Fruit fly (Drosophila melanogaster) whole organism, embryonic: ENCODE data around the gene CG31103.
A peak's percentile ranks its signal among the peaks of the same experiment; 100 is the strongest.

Experiments
- CG10147 ChIP-seq: fragments of 200-800 bp; sonication (Bioruptor generic); optimal IDR thresholded peaks from 2 replicates; lab custom pipeline; 2019; ENCODE audit warnings: missing biosample characterization, mild to moderate bottlenecking, missing genetic modification characterization, moderate library complexity
- CG10366 ChIP-seq: fragments of 200-800 bp; sonication (Bioruptor generic); IDR thresholded peaks from 2 replicates; pipeline ENCODE4 v1.3.6; 2022; ENCODE audit warnings: missing biosample characterization, missing genetic modification characterization
- CG10565 ChIP-seq: fragments of 200-800 bp; sonication (Bioruptor generic); optimal IDR thresholded peaks from 3 replicates; lab custom pipeline; 2016; ENCODE audit warnings: missing biosample characterization, mild to moderate bottlenecking, missing genetic modification characterization
- CG10959 ChIP-seq: fragments of 200-800 bp; sonication (Bioruptor generic); IDR thresholded peaks from 2 replicates; pipeline ENCODE4 v1.3.6; 2022; ENCODE audit warnings: missing biosample characterization, missing genetic modification characterization
- CG10979 ChIP-seq: fragments of 200-800 bp; sonication (Bioruptor generic); optimal IDR thresholded peaks from 2 replicates; lab custom pipeline; 2018; ENCODE audit warnings: missing biosample characterization, mild to moderate bottlenecking, missing genetic modification characterization, moderate library complexity
- CG11504 ChIP-seq: fragments of 200-800 bp; sonication (Bioruptor generic); optimal IDR thresholded peaks from 3 replicates; lab custom pipeline; 2019; ENCODE audit warnings: missing biosample characterization, mild to moderate bottlenecking, missing genetic modification characterization, moderate library complexity
- CG11723 ChIP-seq: fragments of 200-800 bp; sonication (Bioruptor generic); optimal IDR thresholded peaks from 2 replicates; lab custom pipeline; 2017; ENCODE audit warnings: missing biosample characterization, mild to moderate bottlenecking, missing genetic modification characterization
- CG12391 ChIP-seq: fragments of 200-800 bp; sonication (Bioruptor generic); optimal IDR thresholded peaks from 3 replicates; lab custom pipeline; 2018; ENCODE audit warnings: missing biosample characterization, mild to moderate bottlenecking, missing genetic modification characterization, moderate library complexity
- CG14014 ChIP-seq: fragments of 200-800 bp; sonication (Bioruptor generic); IDR thresholded peaks from 2 replicates; pipeline ENCODE4 v1.3.6; 2022; ENCODE audit warnings: missing biosample characterization, missing genetic modification characterization
- CG14710 ChIP-seq: fragments of 200-800 bp; sonication (Bioruptor generic); optimal IDR thresholded peaks from 3 replicates; lab custom pipeline; 2019; ENCODE audit warnings: missing biosample characterization, mild to moderate bottlenecking, missing genetic modification characterization, moderate library complexity
- CG15696 ChIP-seq: fragments of 200-800 bp; sonication (Bioruptor generic); optimal IDR thresholded peaks from 2 replicates; lab custom pipeline; 2019; ENCODE audit warnings: missing biosample characterization, mild to moderate bottlenecking, missing genetic modification characterization, moderate library complexity
- CG17359 ChIP-seq: fragments of 200-800 bp; sonication (Bioruptor generic); optimal IDR thresholded peaks from 3 replicates; lab custom pipeline; 2018; ENCODE audit warnings: missing biosample characterization, mild to moderate bottlenecking, missing genetic modification characterization, moderate library complexity
- CG17829 ChIP-seq: fragments of 200-800 bp; optimal IDR thresholded peaks from 2 replicates; lab custom pipeline; 2019; ENCODE audit warnings: missing biosample characterization, mild to moderate bottlenecking, missing genetic modification characterization, moderate library complexity
- CG18011 ChIP-seq: fragments of 200-800 bp; sonication (Bioruptor generic); optimal IDR thresholded peaks from 2 replicates; lab custom pipeline; 2017; ENCODE audit warnings: missing biosample characterization, missing genetic modification characterization, mild to moderate bottlenecking, moderate library complexity, missing genotype
- CG18599 ChIP-seq: fragments of 200-800 bp; sonication (Bioruptor generic); optimal IDR thresholded peaks from 3 replicates; lab custom pipeline; 2017; ENCODE audit warnings: missing biosample characterization, missing genetic modification characterization, mild to moderate bottlenecking, moderate library complexity, missing genetic modification reagents
- CG2712 ChIP-seq: fragments of 200-800 bp; optimal IDR thresholded peaks from 3 replicates; lab custom pipeline; 2019; ENCODE audit warnings: missing biosample characterization, mild to moderate bottlenecking, missing genetic modification characterization, moderate library complexity
- CG4404 ChIP-seq: fragments of 200-800 bp; sonication (Bioruptor generic); IDR thresholded peaks from 2 replicates; pipeline ENCODE4 v1.3.6; 2022; ENCODE audit warnings: missing biosample characterization, missing genetic modification characterization
- CG4424 ChIP-seq: fragments of 200-800 bp; sonication (Bioruptor generic); optimal IDR thresholded peaks from 3 replicates; lab custom pipeline; 2016; ENCODE audit warnings: missing biosample characterization, missing genetic modification characterization
- CG4820 ChIP-seq: fragments of 200-800 bp; sonication (Bioruptor generic); optimal IDR thresholded peaks from 3 replicates; lab custom pipeline; 2016; ENCODE audit warnings: missing biosample characterization, missing genetic modification characterization
- CG5245 ChIP-seq: fragments of 200-800 bp; sonication (Bioruptor generic); optimal IDR thresholded peaks from 3 replicates; lab custom pipeline; 2016; ENCODE audit warnings: missing biosample characterization, missing genetic modification characterization
- CG6689 ChIP-seq: fragments of 200-800 bp; sonication (Bioruptor generic); IDR thresholded peaks from 2 replicates; pipeline ENCODE4 v1.3.6; 2022; ENCODE audit warnings: missing biosample characterization, missing genetic modification characterization
- CG9727 ChIP-seq: fragments of 200-800 bp; sonication (Bioruptor generic); optimal IDR thresholded peaks from 3 replicates; lab custom pipeline; 2017; ENCODE audit warnings: missing biosample characterization, mild to moderate bottlenecking, missing genetic modification characterization
- CoRest ChIP-seq: fragments of 200-800 bp; sonication (Bioruptor generic); optimal IDR thresholded peaks from 3 replicates; lab custom pipeline; 2018; ENCODE audit warnings: missing biosample characterization, mild to moderate bottlenecking, missing genetic modification characterization, moderate library complexity
- D ChIP-seq, 2 experiments: fragments of 200-800 bp in 1 of 2; fragments of >200 bp in 1 of 2; sonication (Bioruptor generic) in 1 of 2; optimal IDR thresholded peaks; 2 replicates in 1 of 2; 3 replicates in 1 of 2; lab custom pipeline; 2017; ENCODE audit warnings: mild to moderate bottlenecking in 1 of 2, missing biosample characterization in 1 of 2, missing genetic modification characterization in 1 of 2, missing genetic modification reagents in 1 of 2
- D19B ChIP-seq: fragments of 200-800 bp; sonication (Bioruptor generic); optimal IDR thresholded peaks from 2 replicates; lab custom pipeline; 2017; ENCODE audit warnings: missing biosample characterization, mild to moderate bottlenecking, missing genetic modification characterization
- H15 ChIP-seq: fragments of 200-800 bp; sonication (Bioruptor generic); IDR thresholded peaks from 3 replicates; pipeline ENCODE4 v1.3.6; 2022; ENCODE audit warnings: missing biosample characterization, missing genetic modification characterization
- HLH3B ChIP-seq: fragments of 200-800 bp; sonication (Bioruptor generic); IDR thresholded peaks from 2 replicates; pipeline ENCODE4 v1.3.6; 2022; ENCODE audit warnings: missing biosample characterization, missing genetic modification characterization
- HLH54F ChIP-seq: fragments of 200-800 bp; sonication (Bioruptor generic); optimal IDR thresholded peaks from 3 replicates; lab custom pipeline; 2016; ENCODE audit warnings: missing biosample characterization, missing genetic modification characterization
- Hr3 ChIP-seq: fragments of 200-800 bp; sonication (Bioruptor generic); optimal IDR thresholded peaks from 3 replicates; lab custom pipeline; 2016; ENCODE audit warnings: missing biosample characterization, missing genetic modification characterization
- Nf-YC ChIP-seq: fragments of 200-800 bp; optimal IDR thresholded peaks from 3 replicates; lab custom pipeline; 2019; ENCODE audit warnings: missing biosample characterization, mild to moderate bottlenecking, missing genetic modification characterization, moderate library complexity
- Poxn ChIP-seq: fragments of 200-800 bp; sonication (Bioruptor generic); IDR thresholded peaks from 2 replicates; pipeline ENCODE4 v1.3.6; 2022; ENCODE audit warnings: missing biosample characterization, missing genetic modification characterization
- Rfx ChIP-seq: fragments of 200-800 bp; sonication (Bioruptor generic); IDR thresholded peaks from 2 replicates; pipeline ENCODE4 v1.3.6; 2022; ENCODE audit warnings: missing biosample characterization, missing genetic modification characterization
- Side ChIP-seq: fragments of 200-800 bp; sonication (Bioruptor generic); optimal IDR thresholded peaks from 2 replicates; lab custom pipeline; 2016; ENCODE audit warnings: missing biosample characterization, missing genetic modification characterization
- Ssrp ChIP-seq: fragments of 200-800 bp; sonication (Bioruptor generic); optimal IDR thresholded peaks from 2 replicates; lab custom pipeline; 2018; ENCODE audit warnings: missing biosample characterization, mild to moderate bottlenecking, missing genetic modification characterization, moderate library complexity
- Xrp1 ChIP-seq: fragments of 200-800 bp; sonication (Bioruptor generic); IDR thresholded peaks from 2 replicates; pipeline ENCODE4 v1.3.6; 2022; ENCODE audit warnings: missing biosample characterization, missing genetic modification characterization
- chm ChIP-seq: fragments of 200-800 bp; sonication (Bioruptor generic); IDR thresholded peaks from 2 replicates; pipeline ENCODE4 v1.3.6; 2022; ENCODE audit warnings: missing biosample characterization, missing genetic modification characterization
- da ChIP-seq: fragments of 200-800 bp; sonication (Bioruptor generic); optimal IDR thresholded peaks from 2 replicates; lab custom pipeline; 2016; ENCODE audit warnings: missing biosample characterization, missing genetic modification characterization
- dmrt11E ChIP-seq: fragments of 200-800 bp; sonication (Bioruptor generic); optimal IDR thresholded peaks from 3 replicates; lab custom pipeline; 2018; ENCODE audit warnings: missing biosample characterization, mild to moderate bottlenecking, missing genetic modification characterization, moderate library complexity
- dmrt99B ChIP-seq: fragments of 200-800 bp; sonication (Bioruptor generic); optimal IDR thresholded peaks from 2 replicates; lab custom pipeline; 2018; ENCODE audit warnings: missing biosample characterization, mild to moderate bottlenecking, missing genetic modification characterization, moderate library complexity
- fd96Cb ChIP-seq: fragments of 200-800 bp; sonication (Bioruptor generic); optimal IDR thresholded peaks from 2 replicates; lab custom pipeline; 2018; ENCODE audit warnings: missing biosample characterization, mild to moderate bottlenecking, missing genetic modification characterization, moderate library complexity
- h ChIP-seq: fragments of >200 bp; optimal IDR thresholded peaks from 2 replicates; lab custom pipeline; 2017
- hbn ChIP-seq: fragments of 200-800 bp; sonication (Bioruptor generic); IDR thresholded peaks from 2 replicates; pipeline ENCODE4 v1.3.6; 2022; ENCODE audit warnings: missing biosample characterization, missing genetic modification characterization; ENCODE audit not compliant: partially characterized antibody
- her ChIP-seq: fragments of 200-800 bp; sonication (Bioruptor generic); optimal IDR thresholded peaks from 2 replicates; lab custom pipeline; 2016; ENCODE audit warnings: missing biosample characterization, missing genetic modification characterization
- phol ChIP-seq: fragments of 200-800 bp; sonication (Bioruptor generic); optimal IDR thresholded peaks from 3 replicates; lab custom pipeline; 2018; ENCODE audit warnings: missing biosample characterization, mild to moderate bottlenecking, missing genetic modification characterization, moderate library complexity
- prd ChIP-seq, 3 experiments: fragments of >200 bp in 2 of 3; fragments of 200-800 bp in 1 of 3; sonication (Bioruptor generic) in 1 of 3; optimal IDR thresholded peaks in 2 of 3; IDR thresholded peaks in 1 of 3; 2 replicates in 2 of 3; 3 replicates in 1 of 3; pipeline versions ENCODE4 v1.3.6 to Lab custom; 2017 to 2022; ENCODE audit warnings: missing biosample characterization in 1 of 3, missing genetic modification characterization in 1 of 3
- row ChIP-seq: fragments of 200-800 bp; sonication (Bioruptor generic); IDR thresholded peaks from 3 replicates; pipeline ENCODE4 v1.3.6; 2022; ENCODE audit warnings: missing biosample characterization, missing genetic modification characterization
- stwl ChIP-seq: fragments of 200-800 bp; sonication (Bioruptor generic); optimal IDR thresholded peaks from 3 replicates; lab custom pipeline; 2018; ENCODE audit warnings: missing biosample characterization, mild to moderate bottlenecking, missing genetic modification characterization, moderate library complexity
- tin ChIP-seq: fragments of 200-800 bp; sonication (Bioruptor generic); optimal IDR thresholded peaks from 3 replicates; lab custom pipeline; 2016; ENCODE audit warnings: missing biosample characterization, missing genetic modification characterization
- vvl ChIP-seq: fragments of 200-800 bp; sonication (Bioruptor generic); IDR thresholded peaks from 2 replicates; pipeline ENCODE4 v1.3.6; 2022; ENCODE audit warnings: missing biosample characterization, missing genetic modification characterization
- yki ChIP-seq: fragments of >200 bp; optimal IDR thresholded peaks from 3 replicates; lab custom pipeline; 2018

Gene CG31103

dm6 chr3R:25174244-25174643, 44.9 kb upstream of the CG31103 start (continued):
- no peak for TF ChIP-seq her (GFP tag; lab: Kevin White, UChicago)
- peak; percentile 67 for TF ChIP-seq CG9727 (GFP tag; lab: Kevin White, UChicago)
- TF ChIP-seq CG11723 (GFP tag; lab: Kevin White, UChicago): no peak
- TF ChIP-seq phol (tag; lab: Kevin White, UChicago): peak; percentile 58
- TF ChIP-seq Poxn (GFP tag; lab: Robert Waterston, UW): no peak
- peak; percentile 24 for TF ChIP-seq CoRest (tag; lab: Kevin White, UChicago)
- peak; percentile 15 for TF ChIP-seq CG5245
- peak; percentile 58 for TF ChIP-seq CG2712
- no peak for TF ChIP-seq prd (optimal IDR thresholded peaks at IDR 0.05; lab: Kevin White, UChicago)
- peak; percentile 57 for TF ChIP-seq prd (GFP tag; IDR thresholded peaks at IDR 0.05; lab: Robert Waterston, UW)
- 0 out of 2 replicates have a peak, but pooled peaks have one; percentile 14 for TF ChIP-seq CG10959 (GFP tag; lab: Robert Waterston, UW)
- TF ChIP-seq da: no peak
- peak; percentile 40 for TF ChIP-seq CG18599 (GFP tag; lab: Kevin White, UChicago)
- peak; percentile 71 for TF ChIP-seq dmrt11E (tag; lab: Kevin White, UChicago)
- peak; percentile 50; the same call in 1 of the 2 replicates for TF ChIP-seq CG6689 (GFP tag; lab: Robert Waterston, UW)
- peak; percentile 83 for TF ChIP-seq D19B (GFP tag; lab: Kevin White, UChicago)
- TF ChIP-seq Xrp1 (GFP tag; lab: Robert Waterston, UW): peak; percentile 60; the same call in 1 of the 2 replicates
- TF ChIP-seq CG17829 (tag; lab: Kevin White, UChicago): peak; percentile 57
- peak; percentile 53 for TF ChIP-seq row (GFP tag; lab: Robert Waterston, UW)
- no peak for TF ChIP-seq H15 (GFP tag; lab: Robert Waterston, UW)
- no peak for TF ChIP-seq yki (lab: Kevin White, UChicago)
- TF ChIP-seq dmrt99B (tag; lab: Kevin White, UChicago): peak; percentile 39
- TF ChIP-seq CG10147: no peak
- TF ChIP-seq stwl (tag; lab: Kevin White, UChicago): no peak
- peak; percentile 71 for TF ChIP-seq CG10979 (tag; lab: Kevin White, UChicago)
- TF ChIP-seq vvl (GFP tag; lab: Robert Waterston, UW): 0 out of 2 replicates have a peak, but pooled peaks have one; percentile 24
- peak; percentile 59 for TF ChIP-seq fd96Cb
- TF ChIP-seq Hr3 (GFP tag; lab: Kevin White, UChicago): peak; percentile 4
- no peak for TF ChIP-seq D (optimal IDR thresholded peaks at IDR 0.05; lab: Kevin White, UChicago)
- peak; percentile 51 for TF ChIP-seq D (GFP tag; optimal IDR thresholded peaks at IDR 0.05; lab: Kevin White, UChicago)
- no peak for TF ChIP-seq chm (GFP tag; lab: Robert Waterston, UW)
- no peak for TF ChIP-seq CG10565
- TF ChIP-seq CG14014 (GFP tag; lab: Robert Waterston, UW): no peak
- TF ChIP-seq CG14710: peak; percentile 55
- TF ChIP-seq tin (GFP tag; lab: Kevin White, UChicago): peak; percentile 21
- TF ChIP-seq HLH3B (GFP tag; lab: Robert Waterston, UW): no peak
- TF ChIP-seq CG10366 (GFP tag; lab: Robert Waterston, UW): no peak
- TF ChIP-seq Rfx: no peak
- TF ChIP-seq hbn: no peak
- TF ChIP-seq CG15696 (tag; lab: Kevin White, UChicago): peak; percentile 66
- TF ChIP-seq CG11504 (tag; lab: Kevin White, UChicago): peak; percentile 53
- peak; percentile 15 for TF ChIP-seq CG12391 (tag; lab: Kevin White, UChicago)
- peak; percentile 44 for TF ChIP-seq CG4820 (GFP tag; lab: Kevin White, UChicago)
- TF ChIP-seq CG4424 (GFP tag; lab: Kevin White, UChicago): peak; percentile 48
- no peak for TF ChIP-seq Side
- peak; percentile 55 for TF ChIP-seq CG4404 (GFP tag; lab: Robert Waterston, UW)
- no peak for TF ChIP-seq Nf-YC (tag; lab: Kevin White, UChicago)
- no peak for TF ChIP-seq h (lab: Kevin White, UChicago)
- TF ChIP-seq HLH54F (GFP tag; lab: Kevin White, UChicago): no peak
- no peak for TF ChIP-seq CG18011 (GFP tag; lab: Kevin White, UChicago)
- peak; percentile 8 for TF ChIP-seq CG17359 (tag; lab: Kevin White, UChicago)
- peak; percentile 2 for TF ChIP-seq Ssrp (tag; lab: Kevin White, UChicago)
